4 fruit fly cellular contexts compared by ENCODE assay signal in genomic region chr3L:6552968-6553402, dm6.
TF ChIP-seq lines count a peak whose summit lies in the region.

No protein-coding gene starts in this region.

TF ChIP-seq in whole organism, adult, 20 proteins besides CTCF, POLR2A, EP300 and RAD21 (continued from another document):
- TF ChIP-seq CG11617 (GFP tag; optimal IDR thresholded peaks at IDR 0.05; lab: Kevin White, UChicago) (peak; percentile 93), kay (GFP tag; lab: Kevin White, UChicago; ENCODE audit: borderline replicate concordance) (peak; percentile 99)
TF ChIP-seq in whole organism, adult: peak in this region for 19.

TF ChIP-seq in whole organism, embryonic, 481 proteins besides CTCF, POLR2A, EP300 and RAD21 (continued from another document and continues in another):
- TF ChIP-seq MESR4 (GFP tag; optimal IDR thresholded peaks at IDR 0.05; lab: Kevin White, UChicago) (no peak), Doc3 (GFP tag; IDR thresholded peaks at IDR 0.05; lab: Robert Waterston, UW; ENCODE audit: partially characterized antibody) (no peak), Abd-B (GFP tag; optimal IDR thresholded peaks at IDR 0.05; lab: Kevin White, UChicago) (peak; percentile 73), CG10979 (tag; optimal IDR thresholded peaks at IDR 0.05; lab: Kevin White, UChicago) (peak; percentile 71), zfh1 (GFP tag; IDR thresholded peaks at IDR 0.05; lab: Robert Waterston, UW) (peak; percentile 75; the same call in 2 of the 3 replicates), dmrt11E (tag; optimal IDR thresholded peaks at IDR 0.05; lab: Kevin White, UChicago) (peak; percentile 51), CG2116 (GFP tag; optimal IDR thresholded peaks at IDR 0.05; lab: Kevin White, UChicago) (peak; percentile 37), ara (GFP tag; IDR thresholded peaks at IDR 0.05; lab: Robert Waterston, UW) (peak; percentile 75), unc-4 (GFP tag; IDR thresholded peaks at IDR 0.05; lab: Robert Waterston, UW; ENCODE audit: partially characterized antibody) (no peak), CG15601 (tag; optimal IDR thresholded peaks at IDR 0.05; lab: Kevin White, UChicago) (peak; percentile 79), CG13287 (GFP tag; IDR thresholded peaks at IDR 0.05; lab: Robert Waterston, UW; ENCODE audit: partially characterized antibody) (no peak), bigmax (GFP tag; optimal IDR thresholded peaks at IDR 0.05; lab: Kevin White, UChicago) (peak; percentile 3), Opbp (GFP tag; IDR thresholded peaks at IDR 0.05; lab: Robert Waterston, UW; ENCODE audit: partially characterized antibody) (no peak), CG2129 (GFP tag; IDR thresholded peaks at IDR 0.05; lab: Robert Waterston, UW; ENCODE audit: partially characterized antibody) (no peak), CG13123 (GFP tag; optimal IDR thresholded peaks at IDR 0.05; lab: Kevin White, UChicago) (peak; percentile 67), Dip2 (GFP tag; IDR thresholded peaks at IDR 0.05; lab: Robert Waterston, UW) (no peak), CG8944 (GFP tag; optimal IDR thresholded peaks at IDR 0.05; lab: Kevin White, UChicago) (peak; percentile 71), ap (GFP tag; IDR thresholded peaks at IDR 0.05; lab: Robert Waterston, UW) (peak; percentile 36; the same call in 1 of the 2 replicates), Dip3 (GFP tag; optimal IDR thresholded peaks at IDR 0.05; lab: Kevin White, UChicago) (peak; percentile 83), CG5953 (GFP tag; IDR thresholded peaks at IDR 0.05; lab: Robert Waterston, UW) (peak; percentile 73; the same call in 1 of the 2 replicates), lov (optimal IDR thresholded peaks at IDR 0.05; lab: Kevin White, UChicago) (no peak), lov (GFP tag; IDR thresholded peaks at IDR 0.05; lab: Robert Waterston, UW) (peak; percentile 76; the same call in 1 of the 3 replicates), CG12391 (tag; optimal IDR thresholded peaks at IDR 0.05; lab: Kevin White, UChicago) (peak; percentile 84), Oli (tag; optimal IDR thresholded peaks at IDR 0.05; lab: Kevin White, UChicago) (peak; percentile 81), amos (GFP tag; IDR thresholded peaks at IDR 0.05; lab: Robert Waterston, UW; ENCODE audit: partially characterized antibody) (no peak), rib (GFP tag; IDR thresholded peaks at IDR 0.05; lab: Robert Waterston, UW) (peak; percentile 66), stwl (tag; optimal IDR thresholded peaks at IDR 0.05; lab: Kevin White, UChicago) (no peak), usp (GFP tag; optimal IDR thresholded peaks at IDR 0.05; lab: Kevin White, UChicago) (no peak), NFAT (GFP tag; IDR thresholded peaks at IDR 0.05; lab: Robert Waterston, UW) (peak; percentile 83), CG32772 (GFP tag; IDR thresholded peaks at IDR 0.05; lab: Robert Waterston, UW) (peak; percentile 83), Mad (GFP tag; optimal IDR thresholded peaks at IDR 0.05; lab: Kevin White, UChicago) (peak; percentile 75), Hmr (GFP tag; optimal IDR thresholded peaks at IDR 0.05; lab: Kevin White, UChicago) (peak; percentile 92), CG7963 (GFP tag; IDR thresholded peaks at IDR 0.05; lab: Robert Waterston, UW; ENCODE audit: partially characterized antibody) (no peak), CG14965 (GFP tag; optimal IDR thresholded peaks at IDR 0.05; lab: Kevin White, UChicago; ENCODE audit: borderline replicate concordance) (no peak), Usf (GFP tag; optimal IDR thresholded peaks at IDR 0.05; lab: Kevin White, UChicago) (peak; percentile 10), sqz (GFP tag; optimal IDR thresholded peaks at IDR 0.05; lab: Kevin White, UChicago) (peak; percentile 51), CG4707 (GFP tag; optimal IDR thresholded peaks at IDR 0.05; lab: Kevin White, UChicago) (peak; percentile 56), CG2120 (GFP tag; optimal IDR thresholded peaks at IDR 0.05; lab: Kevin White, UChicago) (peak; percentile 95), en (GFP tag; optimal IDR thresholded peaks at IDR 0.05; lab: Kevin White, UChicago) (peak; percentile 22), prd (optimal IDR thresholded peaks at IDR 0.05; lab: Kevin White, UChicago) (no peak), prd (GFP tag; IDR thresholded peaks at IDR 0.05; lab: Robert Waterston, UW) (peak; percentile 84)

TF ChIP-seq in whole organism, prepupa, 60 proteins besides CTCF, POLR2A, EP300 and RAD21 (continued from another document):
- peak; percentile 67 for TF ChIP-seq Eip75B (GFP tag; optimal IDR thresholded peaks at IDR 0.05; lab: Kevin White, UChicago)
- TF ChIP-seq Hr39 (GFP tag; optimal IDR thresholded peaks at IDR 0.05; lab: Kevin White, UChicago): peak; percentile 88
- peak; percentile 77 for TF ChIP-seq Sox14 (GFP tag; optimal IDR thresholded peaks at IDR 0.05; lab: Kevin White, UChicago)
- no peak for TF ChIP-seq CG6808 (GFP tag; optimal IDR thresholded peaks at IDR 0.05; lab: Kevin White, UChicago)
- TF ChIP-seq Eip93F (GFP tag; optimal IDR thresholded peaks at IDR 0.05; lab: Kevin White, UChicago): peak; percentile 9
- TF ChIP-seq Hr38 (GFP tag; optimal IDR thresholded peaks at IDR 0.05; lab: Kevin White, UChicago): no peak
- TF ChIP-seq CG16779 (tag; optimal IDR thresholded peaks at IDR 0.05; lab: Kevin White, UChicago): peak; percentile 37
- TF ChIP-seq Met (GFP tag; optimal IDR thresholded peaks at IDR 0.05; lab: Kevin White, UChicago): peak; percentile 86
- peak; percentile 81; the same call in 2 of the 3 replicates for TF ChIP-seq eg (GFP tag; IDR thresholded peaks at IDR 0.05; lab: Robert Waterston, UW)
- TF ChIP-seq CG6792 (GFP tag; optimal IDR thresholded peaks at IDR 0.05; lab: Kevin White, UChicago): peak; percentile 78
- TF ChIP-seq CG11762 (GFP tag; optimal IDR thresholded peaks at IDR 0.05; lab: Kevin White, UChicago; ENCODE audit: insufficient read depth): peak; percentile 21
- TF ChIP-seq CG11902 (GFP tag; optimal IDR thresholded peaks at IDR 0.05; lab: Kevin White, UChicago): peak; percentile 52
- peak; percentile 86 for TF ChIP-seq vri (GFP tag; optimal IDR thresholded peaks at IDR 0.05; lab: Kevin White, UChicago)
- peak; percentile 85 for TF ChIP-seq topi (GFP tag; optimal IDR thresholded peaks at IDR 0.05; lab: Kevin White, UChicago)
- TF ChIP-seq CG7368 (GFP tag; optimal IDR thresholded peaks at IDR 0.05; lab: Kevin White, UChicago): peak; percentile 1
- TF ChIP-seq OdsH (GFP tag; optimal IDR thresholded peaks at IDR 0.05; lab: Kevin White, UChicago): peak; percentile 77
- peak; percentile 96 for TF ChIP-seq fkh (GFP tag; optimal IDR thresholded peaks at IDR 0.05; lab: Kevin White, UChicago)
- TF ChIP-seq esn (GFP tag; optimal IDR thresholded peaks at IDR 0.05; lab: Kevin White, UChicago): peak; percentile 89
- peak; percentile 65; the same call in 1 of the 2 replicates for TF ChIP-seq CG11294 (GFP tag; IDR thresholded peaks at IDR 0.05; lab: Robert Waterston, UW)
- TF ChIP-seq CG9139 (GFP tag; optimal IDR thresholded peaks at IDR 0.05; lab: Kevin White, UChicago): no peak
- peak; percentile 73 for TF ChIP-seq achi (GFP tag; optimal IDR thresholded peaks at IDR 0.05; lab: Kevin White, UChicago)
- no peak for TF ChIP-seq dac (GFP tag; optimal IDR thresholded peaks at IDR 0.05; lab: Kevin White, UChicago)
- peak; percentile 40 for TF ChIP-seq CG6276 (GFP tag; optimal IDR thresholded peaks at IDR 0.05; lab: Kevin White, UChicago)
- no peak for TF ChIP-seq dsx (GFP tag; optimal IDR thresholded peaks at IDR 0.05; lab: Kevin White, UChicago; ENCODE audit: poor library complexity, severe bottlenecking)
- peak; percentile 83 for TF ChIP-seq Hr4 (GFP tag; optimal IDR thresholded peaks at IDR 0.05; lab: Kevin White, UChicago)
- TF ChIP-seq Gug (GFP tag; IDR thresholded peaks at IDR 0.05; lab: Robert Waterston, UW): no peak
- peak; percentile 88 for TF ChIP-seq CG31627 (GFP tag; optimal IDR thresholded peaks at IDR 0.05; lab: Kevin White, UChicago)
- peak; percentile 79 for TF ChIP-seq CG8632 (GFP tag; optimal IDR thresholded peaks at IDR 0.05; lab: Kevin White, UChicago)
- peak; percentile 64 for TF ChIP-seq Sox15 (GFP tag; optimal IDR thresholded peaks at IDR 0.05; lab: Kevin White, UChicago)
- TF ChIP-seq Smox (GFP tag; optimal IDR thresholded peaks at IDR 0.05; lab: Kevin White, UChicago): peak; percentile 82
- peak; percentile 84 for TF ChIP-seq lz (GFP tag; optimal IDR thresholded peaks at IDR 0.05; lab: Kevin White, UChicago)
- no peak for TF ChIP-seq Lpt (GFP tag; optimal IDR thresholded peaks at IDR 0.05; lab: Kevin White, UChicago)
- TF ChIP-seq acj6 (GFP tag; optimal IDR thresholded peaks at IDR 0.05; lab: Kevin White, UChicago): peak; percentile 84
- peak in 1 of 2 experiments; percentile 1 for TF ChIP-seq ss (GFP tag; optimal IDR thresholded peaks at IDR 0.05; lab: Kevin White, UChicago)
- no peak for TF ChIP-seq spab (GFP tag; optimal IDR thresholded peaks at IDR 0.05; lab: Kevin White, UChicago)
- peak in 1 of 2 experiments; percentile 39 for TF ChIP-seq salr (GFP tag; optimal IDR thresholded peaks at IDR 0.05; lab: Kevin White, UChicago)
- TF ChIP-seq CG32006 (GFP tag; optimal IDR thresholded peaks at IDR 0.05; lab: Kevin White, UChicago): peak; percentile 72
- TF ChIP-seq CG1621 (tag; optimal IDR thresholded peaks at IDR 0.05; lab: Kevin White, UChicago): no peak
- peak; percentile 78 for TF ChIP-seq CG34406 (GFP tag; optimal IDR thresholded peaks at IDR 0.05; lab: Kevin White, UChicago)
- peak; percentile 32 for TF ChIP-seq CG8319 (GFP tag; optimal IDR thresholded peaks at IDR 0.05; lab: Kevin White, UChicago)

TF ChIP-seq in whole organism, wandering third instar larva, 38 proteins besides CTCF, POLR2A, EP300 and RAD21 (continued from another document):
- peak; percentile 80 for TF ChIP-seq woc (GFP tag; optimal IDR thresholded peaks at IDR 0.05; lab: Kevin White, UChicago)
- peak; percentile 84 for TF ChIP-seq dmrt93B (GFP tag; optimal IDR thresholded peaks at IDR 0.05; lab: Kevin White, UChicago)
- peak; percentile 96 for TF ChIP-seq rgr (GFP tag; optimal IDR thresholded peaks at IDR 0.05; lab: Kevin White, UChicago)
- TF ChIP-seq dsf (GFP tag; optimal IDR thresholded peaks at IDR 0.05; lab: Kevin White, UChicago; ENCODE audit: borderline replicate concordance): peak; percentile 70
- TF ChIP-seq Myc (optimal IDR thresholded peaks at IDR 0.05; lab: Kevin White, UChicago): no peak
- TF ChIP-seq pan (optimal IDR thresholded peaks at IDR 0.05; lab: Kevin White, UChicago): no peak
- TF ChIP-seq sv (GFP tag; optimal IDR thresholded peaks at IDR 0.05; lab: Kevin White, UChicago): peak; percentile 83
- peak; percentile 82 for TF ChIP-seq GATAd (GFP tag; optimal IDR thresholded peaks at IDR 0.05; lab: Kevin White, UChicago)
- peak; percentile 92 for TF ChIP-seq Jra (GFP tag; optimal IDR thresholded peaks at IDR 0.05; lab: Kevin White, UChicago)
- no peak for TF ChIP-seq Abd-B (GFP tag; optimal IDR thresholded peaks at IDR 0.05; lab: Kevin White, UChicago)
- peak; percentile 89 for TF ChIP-seq CG9705 (GFP tag; optimal IDR thresholded peaks at IDR 0.05; lab: Kevin White, UChicago)
- peak; percentile 94 for TF ChIP-seq HLH106 (tag; optimal IDR thresholded peaks at IDR 0.05; lab: Kevin White, UChicago)
- TF ChIP-seq Dfd (GFP tag; optimal IDR thresholded peaks at IDR 0.05; lab: Kevin White, UChicago): peak; percentile 73
- TF ChIP-seq brk (GFP tag; optimal IDR thresholded peaks at IDR 0.05; lab: Kevin White, UChicago): peak; percentile 94
- TF ChIP-seq CrebA (GFP tag; optimal IDR thresholded peaks at IDR 0.05; lab: Kevin White, UChicago; ENCODE audit: borderline replicate concordance): no peak
- no peak for TF ChIP-seq lola (GFP tag; optimal IDR thresholded peaks at IDR 0.05; lab: Kevin White, UChicago)
TF ChIP-seq in whole organism, wandering third instar larva: peak in this region for 26.
